Fruit fly (Drosophila melanogaster): ENCODE measurements around the gene CG7579.

DNA sequence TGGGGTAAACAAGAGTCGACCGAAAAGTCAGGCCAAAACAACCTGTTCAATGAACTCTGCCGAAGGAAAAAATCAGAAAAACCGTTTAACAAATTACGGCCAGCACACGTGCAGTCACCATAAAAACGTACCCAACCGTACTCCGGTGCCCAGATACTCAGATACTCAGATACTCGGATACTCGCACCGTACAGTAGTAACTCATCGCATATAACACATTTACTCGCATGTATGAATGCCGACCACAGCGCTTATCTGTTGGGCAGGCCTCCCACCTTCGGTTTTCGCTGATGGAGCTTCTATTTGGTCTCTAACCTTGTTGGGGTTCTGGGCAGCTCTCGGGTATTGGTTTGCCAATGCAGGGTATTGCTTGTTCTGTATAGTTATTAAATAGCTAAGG is 37.0 kb upstream of the CG7579 start:
- TF ChIP-seq Dfd (GFP tag; optimal IDR thresholded peaks at IDR 0.05) (no peak), sage (GFP tag; optimal IDR thresholded peaks at IDR 0.05) (no peak), Hnf4 (GFP tag; optimal IDR thresholded peaks at IDR 0.05) (no peak), Hr83 (GFP tag; optimal IDR thresholded peaks at IDR 0.05; ENCODE audit: poor library complexity, severe bottlenecking) (no peak), OdsH (GFP tag; optimal IDR thresholded peaks at IDR 0.05) (no peak), psq (GFP tag; optimal IDR thresholded peaks at IDR 0.05) (no peak), dsf (GFP tag; optimal IDR thresholded peaks at IDR 0.05; ENCODE audit: borderline replicate concordance) (no peak), CG9705 (GFP tag; optimal IDR thresholded peaks at IDR 0.05) (no peak), Rel (GFP tag; optimal IDR thresholded peaks at IDR 0.05) (no peak), Rel (tag; optimal IDR thresholded peaks at IDR 0.05) (no peak), lola (GFP tag; optimal IDR thresholded peaks at IDR 0.05) (no peak), Hr78 (GFP tag; optimal IDR thresholded peaks at IDR 0.05) (no peak), GATAd (GFP tag; optimal IDR thresholded peaks at IDR 0.05) (no peak)
